Worm (Caenorhabditis elegans) whole organism, L2 larva: Measurements from ENCODE around the gene F59B2.8.
A peak's percentile ranks its signal among the peaks of the same experiment; 100 is the strongest.

Experiments used
- F13H6.1 ChIP-seq: sonication (generic microtip); optimal IDR thresholded peaks from 2 replicates; lab custom pipeline; 2016; ENCODE audit warnings: missing genetic modification characterization, missing compliant biosample characterization
- Y55F3AM.14 ChIP-seq: fragments of 200-800 bp; sonication (Bioruptor generic); optimal IDR thresholded peaks from 2 replicates; lab custom pipeline; 2018; ENCODE audit warnings: mild to moderate bottlenecking, missing genetic modification characterization, missing compliant biosample characterization
- ZK546.5 ChIP-seq: sonication (generic microtip); optimal IDR thresholded peaks from 2 replicates; lab custom pipeline; 2017; ENCODE audit warnings: missing biosample characterization, missing genetic modification characterization
- alr-1 ChIP-seq: fragments of 150-350 bp; optimal IDR thresholded peaks from 2 replicates; lab custom pipeline; 2014; ENCODE audit warnings: missing biosample characterization, missing genetic modification characterization
- aly-2 ChIP-seq: fragments of 150-350 bp; optimal IDR thresholded peaks from 2 replicates; lab custom pipeline; 2014; ENCODE audit warnings: missing biosample characterization, missing genetic modification characterization
- ama-1 ChIP-seq: fragments of 150-350 bp; optimal IDR thresholded peaks from 2 replicates; lab custom pipeline; 2018; ENCODE audit warnings: inconsistent platforms
- blmp-1 ChIP-seq: sonication (generic microtip); optimal IDR thresholded peaks from 2 replicates; lab custom pipeline; 2017; ENCODE audit warnings: missing genetic modification characterization, mild to moderate bottlenecking, missing compliant biosample characterization, antibody characterized with exemption, moderate library complexity; ENCODE audit not compliant: insufficient read depth
- ceh-16 ChIP-seq: fragments of 150-350 bp; optimal IDR thresholded peaks from 2 replicates; lab custom pipeline; 2014; ENCODE audit warnings: missing biosample characterization, missing genetic modification characterization
- ceh-82 ChIP-seq: fragments of 150-350 bp; optimal IDR thresholded peaks from 2 replicates; lab custom pipeline; 2014; ENCODE audit warnings: missing biosample characterization, missing genetic modification characterization
- crh-2 ChIP-seq: sonication (generic microtip); optimal IDR thresholded peaks from 2 replicates; lab custom pipeline; 2017; ENCODE audit warnings: missing biosample characterization, missing genetic modification characterization
- dmd-4 ChIP-seq: sonication (generic microtip); optimal IDR thresholded peaks from 2 replicates; lab custom pipeline; 2017; ENCODE audit warnings: missing biosample characterization, missing genetic modification characterization
- egl-27 ChIP-seq: sonication (generic microtip); optimal IDR thresholded peaks from 3 replicates; lab custom pipeline; 2017; ENCODE audit warnings: missing biosample characterization, missing genetic modification reagents, missing genetic modification characterization
- elt-1 ChIP-seq: fragments of 150-350 bp; optimal IDR thresholded peaks from 2 replicates; lab custom pipeline; 2014; ENCODE audit warnings: missing biosample characterization, missing genetic modification characterization
- fos-1 ChIP-seq: fragments of 150-350 bp; optimal IDR thresholded peaks from 2 replicates; lab custom pipeline; 2014; ENCODE audit warnings: missing biosample characterization, missing genetic modification characterization
- gmeb-1 ChIP-seq: fragments of 150-350 bp; optimal IDR thresholded peaks from 2 replicates; lab custom pipeline; 2014; ENCODE audit warnings: missing biosample characterization, missing genetic modification characterization
- lin-11 ChIP-seq: fragments of 150-350 bp; sonication (generic microtip); optimal IDR thresholded peaks from 2 replicates; lab custom pipeline; 2014; ENCODE audit warnings: missing biosample characterization, missing genetic modification characterization, inconsistent platforms, mixed read lengths
- lin-13 ChIP-seq: fragments of 150-350 bp; optimal IDR thresholded peaks from 2 replicates; lab custom pipeline; 2014; ENCODE audit warnings: missing biosample characterization, missing genetic modification reagents, missing genetic modification characterization
- lin-39 ChIP-seq: fragments of 150-350 bp; optimal IDR thresholded peaks from 2 replicates; lab custom pipeline; 2014; ENCODE audit warnings: missing biosample characterization, missing genetic modification reagents, missing genetic modification characterization
- lsy-2 ChIP-seq, 2 experiments: fragments of 150-350 bp in 1 of 2; sonication (generic microtip) in 1 of 2; optimal IDR thresholded peaks; 2 replicates each; lab custom pipeline; 2014 to 2017; ENCODE audit warnings: missing biosample characterization in 2 of 2, missing genetic modification characterization in 2 of 2
- mab-5 ChIP-seq: fragments of 150-350 bp; optimal IDR thresholded peaks from 2 replicates; lab custom pipeline; 2014; ENCODE audit warnings: missing biosample characterization, missing genetic modification characterization
- mbf-1 ChIP-seq: sonication (generic microtip); optimal IDR thresholded peaks from 2 replicates; lab custom pipeline; 2017; ENCODE audit warnings: missing biosample characterization, missing genetic modification characterization
- mdl-1 ChIP-seq, 2 experiments: fragments of 150-350 bp in 1 of 2; sonication (generic microtip) in 1 of 2; optimal IDR thresholded peaks; 2 replicates each; lab custom pipeline; 2017; ENCODE audit warnings: missing biosample characterization in 2 of 2, missing genetic modification characterization in 2 of 2
- nhr-10 ChIP-seq: sonication (generic microtip); optimal IDR thresholded peaks from 2 replicates; lab custom pipeline; 2017; ENCODE audit warnings: missing biosample characterization, missing genetic modification characterization
- nhr-11 ChIP-seq: fragments of 150-350 bp; optimal IDR thresholded peaks from 2 replicates; lab custom pipeline; 2014; ENCODE audit warnings: missing biosample characterization, missing genetic modification characterization
- nhr-129 ChIP-seq: fragments of 150-350 bp; optimal IDR thresholded peaks from 2 replicates; lab custom pipeline; 2014; ENCODE audit warnings: missing biosample characterization, missing genetic modification characterization
- nhr-21 ChIP-seq: fragments of 150-350 bp; optimal IDR thresholded peaks from 2 replicates; lab custom pipeline; 2014; ENCODE audit warnings: missing biosample characterization, missing genetic modification characterization
- nhr-23 ChIP-seq: fragments of 150-350 bp; optimal IDR thresholded peaks from 2 replicates; lab custom pipeline; 2014; ENCODE audit warnings: missing biosample characterization, missing genetic modification reagents, missing genetic modification characterization
- nhr-237 ChIP-seq: fragments of 150-350 bp; optimal IDR thresholded peaks from 2 replicates; lab custom pipeline; 2014; ENCODE audit warnings: missing biosample characterization, missing genetic modification characterization
- nhr-25 ChIP-seq: fragments of 150-350 bp; sonication (generic microtip); optimal IDR thresholded peaks from 3 replicates; lab custom pipeline; 2014; ENCODE audit warnings: missing biosample characterization, missing genetic modification characterization
- nhr-6 ChIP-seq: fragments of 150-350 bp; optimal IDR thresholded peaks from 2 replicates; lab custom pipeline; 2014; ENCODE audit warnings: missing biosample characterization, missing genetic modification characterization
- peb-1 ChIP-seq: fragments of 150-350 bp; optimal IDR thresholded peaks from 2 replicates; lab custom pipeline; 2014; ENCODE audit warnings: missing biosample characterization, missing genetic modification characterization
- sem-4 ChIP-seq: fragments of 150-350 bp; optimal IDR thresholded peaks from 2 replicates; lab custom pipeline; 2014; ENCODE audit warnings: missing biosample characterization, missing genetic modification reagents, missing genetic modification characterization
- sma-3 ChIP-seq: sonication (generic microtip); optimal IDR thresholded peaks from 2 replicates; lab custom pipeline; 2016; ENCODE audit warnings: missing genetic modification reagents, missing genetic modification characterization, missing compliant biosample characterization
- sma-9 ChIP-seq, 2 experiments: fragments of 150-350 bp in 1 of 2; sonication (generic microtip) in 1 of 2; optimal IDR thresholded peaks; 2 replicates each; lab custom pipeline; 2014 to 2016; ENCODE audit warnings: missing genetic modification characterization in 2 of 2, mild to moderate bottlenecking in 1 of 2, missing biosample characterization in 1 of 2, missing compliant biosample characterization in 1 of 2, missing genetic modification reagents in 1 of 2, moderate library complexity in 1 of 2
- snpc-4 ChIP-seq: fragments of 150-350 bp; optimal IDR thresholded peaks from 2 replicates; lab custom pipeline; 2014; ENCODE audit warnings: missing biosample characterization, missing genetic modification characterization
- unc-39 ChIP-seq: fragments of 150-350 bp; optimal IDR thresholded peaks from 2 replicates; lab custom pipeline; 2014; ENCODE audit warnings: missing biosample characterization, missing genetic modification characterization
- unc-55 ChIP-seq: fragments of 150-350 bp; sonication (generic microtip); optimal IDR thresholded peaks from 3 replicates; lab custom pipeline; 2014; ENCODE audit warnings: missing biosample characterization, missing genetic modification reagents, missing genetic modification characterization
- unc-62 ChIP-seq: fragments of 150-350 bp; optimal IDR thresholded peaks from 2 replicates; lab custom pipeline; 2014; ENCODE audit warnings: missing biosample characterization, missing genetic modification reagents, missing genetic modification characterization
- zag-1 ChIP-seq: fragments of 150-350 bp; optimal IDR thresholded peaks from 2 replicates; lab custom pipeline; 2014; ENCODE audit warnings: missing biosample characterization, missing genetic modification characterization
- ztf-1 ChIP-seq: fragments of 200-800 bp; sonication (Bioruptor generic); conservative IDR thresholded peaks from 2 replicates; pipeline ENCODE4 v1.3.6; 2022; ENCODE audit warnings: missing genetic modification characterization, missing compliant biosample characterization
- ztf-11 ChIP-seq: sonication (generic microtip); optimal IDR thresholded peaks from 2 replicates; lab custom pipeline; 2017; ENCODE audit warnings: missing biosample characterization, missing genetic modification characterization
- ztf-4 ChIP-seq: fragments of 150-350 bp; optimal IDR thresholded peaks from 2 replicates; lab custom pipeline; 2014; ENCODE audit warnings: missing biosample characterization, missing genetic modification characterization

The F59B2.8 gene

DNA sequence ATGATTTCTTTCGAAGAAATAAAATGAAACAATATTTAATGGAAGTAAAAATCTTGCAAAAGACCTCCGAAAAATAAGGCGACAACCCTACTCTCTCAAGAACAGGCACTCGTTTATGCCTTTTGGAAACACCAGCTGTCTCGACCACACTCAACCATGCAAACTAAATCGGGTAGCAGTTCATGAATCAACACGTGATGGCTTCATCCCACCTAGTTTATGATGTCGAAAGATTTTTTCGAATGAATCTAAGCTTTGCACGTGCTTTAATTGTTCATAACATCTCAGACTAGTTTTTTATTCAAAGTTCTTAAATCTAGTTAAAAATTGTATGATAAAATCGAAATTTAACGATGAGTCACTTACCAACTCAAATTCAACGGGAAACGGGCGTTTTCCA is 43.3 kb upstream of the F59B2.8 start:
- TF ChIP-seq blmp-1 (tag; lab: Kevin White, UChicago) (no peak), unc-39 (no peak), ama-1 (peak; percentile 77), F13H6.1 (tag; lab: Kevin White, UChicago) (no peak), lin-39 (tag; lab: Kevin White, UChicago) (no peak), dmd-4 (tag; lab: Kevin White, UChicago) (no peak), ceh-16 (tag; lab: Kevin White, UChicago) (no peak), egl-27 (tag; lab: Kevin White, UChicago) (no peak), nhr-237 (tag; lab: Kevin White, UChicago) (no peak), nhr-21 (no peak), nhr-25 (tag; lab: Kevin White, UChicago) (peak; percentile 7), ztf-4 (tag; lab: Kevin White, UChicago) (no peak)

DNA sequence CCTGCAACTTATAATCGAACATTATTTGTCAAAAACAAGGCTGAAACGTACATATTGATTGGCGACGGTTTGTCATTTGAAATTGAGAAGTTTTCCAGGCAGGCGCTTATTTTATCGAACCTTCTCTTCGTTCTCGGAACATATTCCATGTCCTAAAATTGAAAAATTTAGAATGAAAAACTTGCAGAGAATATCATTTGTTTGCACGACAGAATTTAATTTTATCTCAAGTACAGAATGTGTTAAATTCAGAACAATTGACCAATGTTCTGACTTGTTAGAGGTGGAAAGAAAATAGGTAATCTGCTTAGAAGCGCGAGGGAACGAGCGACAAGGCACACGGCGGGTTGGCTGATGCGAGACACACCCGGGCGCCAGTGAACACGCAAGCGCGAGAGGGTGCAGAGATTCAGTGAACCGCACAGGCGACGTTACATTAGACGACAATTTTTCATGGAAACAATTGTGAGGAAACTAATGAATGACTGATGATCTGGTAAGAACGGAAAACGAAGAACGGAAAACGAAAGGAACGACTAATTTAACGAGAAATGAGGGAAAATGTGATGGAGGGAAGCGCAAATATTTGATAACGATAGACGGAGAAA is 42.5 kb upstream of the F59B2.8 start:
- TF ChIP-seq nhr-129 (tag; lab: Kevin White, UChicago) (peak; percentile 74), lin-11 (peak; percentile 75), sem-4 (tag; lab: Kevin White, UChicago) (no peak), mbf-1 (tag; lab: Kevin White, UChicago) (no peak), ztf-4 (tag; lab: Kevin White, UChicago) (peak; percentile 69), snpc-4 (tag; lab: Kevin White, UChicago) (peak; percentile 22), unc-55 (GFP tag; lab: Kevin White, UChicago) (peak; percentile 54), crh-2 (tag; lab: Kevin White, UChicago) (peak; percentile 56), ama-1 (peak; percentile 85), F13H6.1 (tag; lab: Kevin White, UChicago) (peak; percentile 37), gmeb-1 (peak; percentile 38), ceh-16 (tag; lab: Kevin White, UChicago) (no peak), zag-1 (tag; lab: Kevin White, UChicago) (peak; percentile 7), mdl-1 (tag; optimal IDR thresholded peaks at IDR 0.05; lab: Kevin White, UChicago) (peak in 1 of 2 experiments; percentile 3), sma-9 (GFP tag; optimal IDR thresholded peaks at IDR 0.05; lab: Kevin White, UChicago) (peak; percentile 38), sma-9 (tag; optimal IDR thresholded peaks at IDR 0.05; lab: Kevin White, UChicago) (no peak), alr-1 (tag; lab: Kevin White, UChicago) (no peak), lsy-2 (tag; optimal IDR thresholded peaks at IDR 0.05; lab: Kevin White, UChicago) (peak in 1 of 2 experiments; percentile 47), fos-1 (peak; percentile 38), nhr-6 (tag; lab: Kevin White, UChicago) (no peak)

DNA sequence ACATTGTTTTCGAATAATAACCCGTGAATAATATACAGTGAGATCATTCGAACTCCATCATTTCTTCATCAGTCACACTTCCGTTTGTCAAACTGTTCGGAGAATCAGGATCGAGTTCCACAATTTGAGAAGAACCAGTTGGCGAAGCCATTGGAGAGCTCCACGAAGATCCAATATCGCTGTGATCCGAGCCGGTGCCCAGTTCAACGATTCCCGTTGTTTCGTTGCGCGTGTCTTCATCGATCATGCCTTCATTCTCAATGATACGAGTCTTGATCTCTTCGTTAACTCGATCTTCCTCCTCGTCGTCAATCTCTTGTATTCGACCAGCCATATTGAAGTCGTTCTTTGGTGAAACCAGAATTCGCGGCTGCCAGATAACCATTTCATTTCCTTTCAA is 41.7 kb upstream of the F59B2.8 start:
- TF ChIP-seq mbf-1 (tag; lab: Kevin White, UChicago) (no peak), ceh-16 (tag; lab: Kevin White, UChicago) (no peak), ztf-11 (tag; lab: Kevin White, UChicago) (no peak), zag-1 (tag; lab: Kevin White, UChicago) (no peak), aly-2 (tag; lab: Kevin White, UChicago) (no peak), sma-3 (GFP tag; lab: Kevin White, UChicago) (no peak), ceh-82 (tag; lab: Kevin White, UChicago) (no peak), sma-9 (GFP tag; optimal IDR thresholded peaks at IDR 0.05; lab: Kevin White, UChicago) (no peak), sma-9 (tag; optimal IDR thresholded peaks at IDR 0.05; lab: Kevin White, UChicago) (no peak), mdl-1 (tag; optimal IDR thresholded peaks at IDR 0.05; lab: Kevin White, UChicago) (no peak)

DNA sequence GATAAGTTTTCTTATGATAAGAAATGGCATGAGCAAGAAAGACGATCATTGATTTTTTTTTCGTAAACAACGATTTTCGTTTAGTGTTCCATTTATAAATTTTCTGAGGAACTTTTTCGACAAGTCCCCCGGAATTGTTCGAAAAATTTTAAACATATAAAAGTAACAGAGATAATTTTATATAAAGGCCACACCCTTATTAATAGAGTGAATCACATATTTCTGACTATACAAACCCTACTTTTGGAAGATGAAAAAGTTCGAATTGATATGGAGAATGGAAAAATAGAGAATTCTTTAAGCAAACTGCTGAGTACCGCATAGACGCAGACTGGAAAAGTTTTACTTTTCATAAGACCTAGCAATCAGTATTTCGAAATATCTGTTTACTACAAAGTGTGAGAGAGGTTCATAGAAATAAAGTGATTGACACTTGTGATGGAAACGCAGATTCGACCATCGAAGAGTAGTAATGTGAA is 41.2 kb upstream of the F59B2.8 start:
- TF ChIP-seq fos-1 (peak; percentile 51), peb-1 (tag; lab: Kevin White, UChicago) (no peak), ZK546.5 (tag; lab: Kevin White, UChicago) (no peak), sem-4 (tag; lab: Kevin White, UChicago) (peak; percentile 80), snpc-4 (tag; lab: Kevin White, UChicago) (peak; percentile 43), nhr-6 (tag; lab: Kevin White, UChicago) (peak; percentile 68), ceh-16 (tag; lab: Kevin White, UChicago) (no peak), nhr-23 (no peak), unc-55 (GFP tag; lab: Kevin White, UChicago) (peak; percentile 60), unc-62 (GFP tag; lab: Kevin White, UChicago) (peak; percentile 0), lin-13 (peak; percentile 85), nhr-237 (tag; lab: Kevin White, UChicago) (no peak), nhr-129 (tag; lab: Kevin White, UChicago) (peak; percentile 96), nhr-11 (tag; lab: Kevin White, UChicago) (peak; percentile 59), ztf-1 (GFP tag; lab: Robert Waterston, UW) (no peak), dmd-4 (tag; lab: Kevin White, UChicago) (no peak), ztf-11 (tag; lab: Kevin White, UChicago) (no peak), ztf-4 (tag; lab: Kevin White, UChicago) (peak; percentile 98), gmeb-1 (peak; percentile 71), ama-1 (peak; percentile 99), alr-1 (tag; lab: Kevin White, UChicago) (no peak), F13H6.1 (tag; lab: Kevin White, UChicago) (peak; percentile 50), nhr-10 (tag; lab: Kevin White, UChicago) (peak; percentile 13), nhr-21 (peak; percentile 57), mab-5 (tag; lab: Kevin White, UChicago) (no peak), elt-1 (tag; lab: Kevin White, UChicago) (no peak), aly-2 (tag; lab: Kevin White, UChicago) (no peak), nhr-25 (tag; lab: Kevin White, UChicago) (peak; percentile 53), Y55F3AM.14 (GFP tag; lab: Kevin White, UChicago) (peak; percentile 59)
